Worm (Caenorhabditis elegans) whole organism, L4 larva: ENCODE results near the gene B0334.20.

Source experiments
- arid-1 ChIP-seq: fragments of 200-800 bp; sonication (Bioruptor generic); conservative IDR thresholded peaks from 2 replicates; pipeline ENCODE4 v1.3.6; 2022; ENCODE audit warnings: missing genetic modification reagents, missing genetic modification characterization, missing compliant biosample characterization
- lin-1 ChIP-seq: fragments of 200-800 bp; sonication (Bioruptor generic); IDR thresholded peaks from 2 replicates; pipeline ENCODE4 v1.3.6; 2022; ENCODE audit warnings: missing genetic modification reagents, missing genetic modification characterization, missing compliant biosample characterization
- lin-15B ChIP-seq: fragments of 150-350 bp; sonication (generic microtip); optimal IDR thresholded peaks from 3 replicates; lab custom pipeline; 2014; ENCODE audit warnings: missing biosample characterization, missing genetic modification characterization
- nhr-48 ChIP-seq: sonication (generic microtip); optimal IDR thresholded peaks from 2 replicates; lab custom pipeline; 2016; ENCODE audit warnings: mild to moderate bottlenecking, missing genetic modification characterization, missing compliant biosample characterization
- nhr-77 ChIP-seq: fragments of 150-350 bp; optimal IDR thresholded peaks from 2 replicates; lab custom pipeline; 2014; ENCODE audit warnings: missing biosample characterization, missing genetic modification characterization
- unc-62 ChIP-seq, 3 experiments: fragments of 150-350 bp in 1 of 3; sonication (generic microtip); optimal IDR thresholded peaks in 2 of 3; peaks in 1 of 3; 1 replicate in 1 of 3; 2 replicates in 2 of 3; lab custom pipeline; 2014 to 2017; ENCODE audit warnings: missing biosample characterization in 3 of 3, missing genetic modification characterization in 3 of 3, missing genetic modification reagents in 3 of 3, missing genotype in 1 of 3
- ztf-11 ChIP-seq: fragments of 150-350 bp; optimal IDR thresholded peaks from 2 replicates; lab custom pipeline; 2014; ENCODE audit warnings: missing biosample characterization, missing genetic modification characterization

DNA sequence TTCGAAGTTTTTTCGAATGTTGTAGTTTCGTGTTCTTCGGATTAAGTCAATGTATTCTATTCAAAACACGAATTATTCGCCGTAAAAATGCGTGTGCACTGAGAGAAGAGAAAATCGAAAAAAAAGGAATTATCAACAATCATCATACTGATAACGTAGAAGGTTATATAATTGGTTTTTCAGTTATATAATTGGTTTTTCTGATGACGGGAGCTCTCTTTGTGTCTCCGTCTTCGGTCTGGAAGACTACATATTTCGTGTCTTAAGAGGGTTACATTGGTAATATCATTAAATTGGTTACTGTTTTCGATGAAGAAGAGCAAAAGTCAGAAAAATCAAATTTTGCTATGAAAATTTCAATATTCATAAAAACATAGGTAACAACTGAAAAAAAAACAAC lies 40.4 kb downstream of the B0334.20 start:
- TF ChIP-seq ztf-11 (no peak), lin-15B (no peak), nhr-77 (tag; lab: Kevin White, UChicago) (peak; percentile 11), lin-1 (GFP tag; lab: Robert Waterston, UW) (no peak), arid-1 (GFP tag; lab: Robert Waterston, UW) (no peak), unc-62 (GFP tag; optimal IDR thresholded peaks at IDR 0.05 in 1 of 2; lab: Kevin White, UChicago) (no peak), unc-62 (tag; optimal IDR thresholded peaks at IDR 0.05; lab: Kevin White, UChicago) (no peak), nhr-48 (no peak)
